Worm (Caenorhabditis elegans): ENCODE data around the gene F47C12.13.

- no peak for TF ChIP-seq egl-44 (GFP tag; IDR thresholded peaks at IDR 0.05)
- TF ChIP-seq ceh-91 (GFP tag; IDR thresholded peaks at IDR 0.05), result no peak
Observed at ce11 chrIV:4019836-4020235, 25.6 kb upstream of the F47C12.13 start.
